Worm (Caenorhabditis elegans): ENCODE measurements around the gene Y38C1AA.12.

- TF ChIP-seq mep-1 (tag; optimal IDR thresholded peaks at IDR 0.05) (no peak), ham-2 (GFP tag; optimal IDR thresholded peaks at IDR 0.05) (peak; percentile 29), nhr-76 (tag; optimal IDR thresholded peaks at IDR 0.05) (no peak), unc-62 (GFP tag; optimal IDR thresholded peaks at IDR 0.05) (peak; percentile 65)
These were observed 16.4 kb upstream of the Y38C1AA.12 start for ce11 chrIV:175698-176097.

Data from whole organism, mixed stage, embryonic.